Fruit fly (Drosophila melanogaster) whole organism, pupa: ENCODE results near the gene CG14079.

Experiments
- CG12605 ChIP-seq: fragments of 200-800 bp; sonication (Bioruptor generic); IDR thresholded peaks from 2 replicates; pipeline ENCODE4 v1.3.6; 2022; ENCODE audit warnings: missing biosample characterization, missing genetic modification characterization
- CG13204 ChIP-seq: fragments of 200-800 bp; sonication (Bioruptor generic); optimal IDR thresholded peaks from 2 replicates; lab custom pipeline; 2018; ENCODE audit warnings: missing biosample characterization, mild to moderate bottlenecking, missing genetic modification characterization, moderate library complexity
- CG14655 ChIP-seq: fragments of 200-800 bp; sonication (Bioruptor generic); optimal IDR thresholded peaks from 3 replicates; lab custom pipeline; 2017; ENCODE audit warnings: mild to moderate bottlenecking, missing biosample characterization, missing genetic modification reagents, missing genetic modification characterization
- CG17806 ChIP-seq: fragments of 200-800 bp; sonication (Bioruptor generic); optimal IDR thresholded peaks from 2 replicates; lab custom pipeline; 2018; ENCODE audit warnings: missing biosample characterization, mild to moderate bottlenecking, missing genetic modification characterization, moderate library complexity
- CG32121 ChIP-seq: fragments of 200-800 bp; sonication (Bioruptor generic); IDR thresholded peaks from 2 replicates; pipeline ENCODE4 v1.3.6; 2022; ENCODE audit warnings: missing biosample characterization, missing genetic modification characterization
- CG8159 ChIP-seq: fragments of 200-800 bp; sonication (Bioruptor generic); optimal IDR thresholded peaks from 3 replicates; lab custom pipeline; 2018; ENCODE audit warnings: missing biosample characterization, mild to moderate bottlenecking, missing genetic modification characterization, moderate library complexity
- CG9948 ChIP-seq: fragments of 200-800 bp; sonication (Bioruptor generic); optimal IDR thresholded peaks from 2 replicates; lab custom pipeline; 2018; ENCODE audit warnings: missing biosample characterization, mild to moderate bottlenecking, missing genetic modification characterization, moderate library complexity
- D1 ChIP-seq: fragments of 200-800 bp; sonication (Bioruptor generic); optimal IDR thresholded peaks from 2 replicates; lab custom pipeline; 2018; ENCODE audit warnings: missing biosample characterization, mild to moderate bottlenecking, missing genetic modification characterization, moderate library complexity
- Pif1A ChIP-seq: fragments of 200-800 bp; sonication (Bioruptor generic); optimal IDR thresholded peaks from 3 replicates; lab custom pipeline; 2016; ENCODE audit warnings: missing biosample characterization, missing genetic modification characterization
- Pif1B ChIP-seq: fragments of 200-800 bp; sonication (Bioruptor generic); optimal IDR thresholded peaks from 3 replicates; lab custom pipeline; 2016; ENCODE audit warnings: missing biosample characterization, missing genetic modification characterization
- fd96Ca ChIP-seq: fragments of 200-800 bp; sonication (Bioruptor generic); IDR thresholded peaks from 3 replicates; pipeline ENCODE4 v1.3.6; 2022; ENCODE audit warnings: missing biosample characterization, missing genetic modification characterization
- rn ChIP-seq: fragments of 200-800 bp; sonication (Bioruptor generic); IDR thresholded peaks from 2 replicates; pipeline ENCODE4 v1.3.6; 2022; ENCODE audit warnings: missing biosample characterization, missing genetic modification characterization

dm6 chr3L:19056857-19057324 is 40.9 kb upstream of the CG14079 start:
- TF ChIP-seq rn (no peak), CG13204 (GFP tag; lab: Kevin White, UChicago) (no peak), CG8159 (tag; lab: Kevin White, UChicago) (no peak), D1 (no peak), CG17806 (peak; percentile 54), CG32121 (GFP tag; lab: Robert Waterston, UW) (no peak; the same call in 1 of the 2 replicates), CG12605 (GFP tag; lab: Robert Waterston, UW) (no peak), fd96Ca (GFP tag; lab: Robert Waterston, UW) (no peak), CG14655 (GFP tag; lab: Kevin White, UChicago) (peak; percentile 59), Pif1A (GFP tag; lab: Kevin White, UChicago) (no peak), Pif1B (GFP tag; lab: Kevin White, UChicago) (peak; percentile 12), CG9948 (tag; lab: Kevin White, UChicago) (peak; percentile 33)
